Fruit fly (Drosophila melanogaster): ENCODE results near the gene CG31609.

DNA sequence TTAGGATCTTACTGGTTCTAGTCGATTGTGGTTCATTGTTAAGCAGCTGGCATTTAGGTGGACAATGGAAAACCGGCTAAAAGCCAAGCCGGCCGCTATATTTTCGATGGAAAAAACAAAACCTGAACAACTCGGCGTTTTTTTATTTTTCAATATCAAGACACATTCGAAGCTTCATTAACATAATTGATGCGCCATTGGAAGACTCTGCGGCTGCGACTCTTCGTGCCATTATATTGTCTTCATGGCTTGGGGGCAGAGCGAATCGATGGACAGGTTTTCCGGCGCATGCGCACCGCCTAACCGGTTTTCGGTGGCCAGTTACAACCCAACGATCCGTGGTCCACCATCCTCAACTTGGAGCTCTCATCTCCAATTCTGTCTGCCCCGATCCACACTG lies 39.3 kb downstream of the CG31609 start:
- TF ChIP-seq OdsH (GFP tag; optimal IDR thresholded peaks at IDR 0.05) (no peak), CG6808 (GFP tag; optimal IDR thresholded peaks at IDR 0.05) (peak; percentile 10)
